Comparison of ENCODE assay signal across 5 worm cellular contexts in genomic region chrIII:6350424-6350823, ce11.
TF ChIP-seq lines count a peak whose summit lies in the region.

No protein-coding gene starts in this region.

TF ChIP-seq in whole organism, L1 larva, 84 proteins besides CTCF, POLR2A, EP300 and RAD21:
- no peak for TF ChIP-seq unc-62 (GFP tag; optimal IDR thresholded peaks at IDR 0.05; lab: Kevin White, UChicago)
- TF ChIP-seq lin-14 (GFP tag; optimal IDR thresholded peaks at IDR 0.05; lab: Kevin White, UChicago): peak; percentile 48
- TF ChIP-seq fkh-10 (GFP tag; optimal IDR thresholded peaks at IDR 0.05; lab: Kevin White, UChicago): peak; percentile 92

TF ChIP-seq in whole organism, L2 larva, 48 proteins besides CTCF, POLR2A, EP300 and RAD21:
- no peak for TF ChIP-seq F13H6.1 (tag; optimal IDR thresholded peaks at IDR 0.05; lab: Kevin White, UChicago)
- no peak for TF ChIP-seq ztf-1 (GFP tag; conservative IDR thresholded peaks at IDR 0.05; lab: Robert Waterston, UW)
- TF ChIP-seq ceh-82 (tag; optimal IDR thresholded peaks at IDR 0.05; lab: Kevin White, UChicago): no peak
- TF ChIP-seq nhr-6 (tag; optimal IDR thresholded peaks at IDR 0.05; lab: Kevin White, UChicago): no peak
- peak; percentile 47 for TF ChIP-seq sma-9 (GFP tag; optimal IDR thresholded peaks at IDR 0.05; lab: Kevin White, UChicago)
- TF ChIP-seq sma-9 (tag; optimal IDR thresholded peaks at IDR 0.05; lab: Kevin White, UChicago): no peak
- TF ChIP-seq lsy-2 (tag; optimal IDR thresholded peaks at IDR 0.05; lab: Kevin White, UChicago): peak in 1 of 2 experiments; percentile 18
- TF ChIP-seq aly-2 (tag; optimal IDR thresholded peaks at IDR 0.05; lab: Kevin White, UChicago): no peak

TF ChIP-seq in whole organism, L3 larva, 47 proteins besides CTCF, POLR2A, EP300 and RAD21:
- no peak for TF ChIP-seq nhr-43 (tag; optimal IDR thresholded peaks at IDR 0.05; lab: Kevin White, UChicago; ENCODE audit: poor library complexity, severe bottlenecking)
- peak; percentile 92 for TF ChIP-seq fkh-10 (GFP tag; optimal IDR thresholded peaks at IDR 0.05; lab: Kevin White, UChicago)
- TF ChIP-seq skn-1 (tag; optimal IDR thresholded peaks at IDR 0.05; lab: Kevin White, UChicago): no peak

TF ChIP-seq in whole organism, L4 larva, 104 proteins besides CTCF, POLR2A, EP300 and RAD21:
- TF ChIP-seq nhr-28 (tag; optimal IDR thresholded peaks at IDR 0.05; lab: Kevin White, UChicago) (no peak), rbr-2 (tag; optimal IDR thresholded peaks at IDR 0.05; lab: Kevin White, UChicago) (peak; percentile 17), nhr-11 (tag; optimal IDR thresholded peaks at IDR 0.05; lab: Kevin White, UChicago) (no peak), fkh-10 (GFP tag; optimal IDR thresholded peaks at IDR 0.05; lab: Kevin White, UChicago) (peak; percentile 73), ctbp-1 (GFP tag; IDR thresholded peaks at IDR 0.05; lab: Robert Waterston, UW) (peak; percentile 65; the same call in 1 of the 2 replicates), lsy-2 (tag; optimal IDR thresholded peaks at IDR 0.05; lab: Kevin White, UChicago) (peak in 1 of 2 experiments; percentile 15), ces-1 (GFP tag; optimal IDR thresholded peaks at IDR 0.05; lab: Kevin White, UChicago) (peak; percentile 91)

TF ChIP-seq in whole organism, late embryonic, 69 proteins besides CTCF, POLR2A, EP300 and RAD21:
- TF ChIP-seq ceh-24 (tag; optimal IDR thresholded peaks at IDR 0.05; lab: Kevin White, UChicago) (no peak), dmd-4 (tag; optimal IDR thresholded peaks at IDR 0.05; lab: Kevin White, UChicago; ENCODE audit: borderline replicate concordance) (no peak), ceh-18 (tag; optimal IDR thresholded peaks at IDR 0.05; lab: Kevin White, UChicago) (no peak), unc-42 (tag; optimal IDR thresholded peaks at IDR 0.05; lab: Kevin White, UChicago) (peak; percentile 58)

Comparison
In these comparisons a context has a peak if more than half of its experiments do, and no peak if none do; other contexts are left out.
1. Of the 29 proteins assayed by ChIP-seq in both whole organism, L4 larva and whole organism, L1 larva: peak only in whole organism, L4 larva: ces-1; only in whole organism, L1 larva: none; in both: fkh-10; in neither: 26; mixed calls (peak in some experiments, not most) for 1.